Fruit fly (Drosophila melanogaster): ENCODE data around the gene CenG1A.

dm6 chr2L:13851098-13851497 lies 15.7 kb downstream of the CenG1A start:
- TF ChIP-seq toe (GFP tag; optimal IDR thresholded peaks at IDR 0.05), result no peak
- no peak for TF ChIP-seq Crg-1 (GFP tag; optimal IDR thresholded peaks at IDR 0.05)
- no peak for TF ChIP-seq Mnt (GFP tag; optimal IDR thresholded peaks at IDR 0.05)
- TF ChIP-seq CG7101 (tag; optimal IDR thresholded peaks at IDR 0.05), result no peak
- TF ChIP-seq CG12768 (GFP tag; optimal IDR thresholded peaks at IDR 0.05), result no peak
- no peak for TF ChIP-seq cnc (optimal IDR thresholded peaks at IDR 0.05)
- TF ChIP-seq CG5204 (GFP tag; optimal IDR thresholded peaks at IDR 0.05), result no peak
- no peak for TF ChIP-seq tj (GFP tag; optimal IDR thresholded peaks at IDR 0.05)
- TF ChIP-seq CG14711 (tag; optimal IDR thresholded peaks at IDR 0.05), result no peak
- no peak for TF ChIP-seq pad (GFP tag; optimal IDR thresholded peaks at IDR 0.05)
- no peak for TF ChIP-seq CG33017 (tag; optimal IDR thresholded peaks at IDR 0.05)
- no peak for TF ChIP-seq Clk (GFP tag; optimal IDR thresholded peaks at IDR 0.05)
- TF ChIP-seq cic (GFP tag; optimal IDR thresholded peaks at IDR 0.05), result no peak
- TF ChIP-seq CG11617 (GFP tag; optimal IDR thresholded peaks at IDR 0.05), result no peak

Data from whole organism, adult.